Worm (Caenorhabditis elegans) whole organism, L4/young adult: ENCODE measurements around the gene kvs-2.

Experiments
- W03F9.2 ChIP-seq: fragments of 150-350 bp; optimal IDR thresholded peaks from 2 replicates; lab custom pipeline; 2014; ENCODE audit warnings: missing biosample characterization, missing genetic modification characterization
- him-1 ChIP-seq: sonication (generic microtip); optimal IDR thresholded peaks from 2 replicates; lab custom pipeline; 2016; ENCODE audit warnings: missing genotype, missing genetic modification reagents, missing genetic modification characterization, missing compliant biosample characterization

DNA sequence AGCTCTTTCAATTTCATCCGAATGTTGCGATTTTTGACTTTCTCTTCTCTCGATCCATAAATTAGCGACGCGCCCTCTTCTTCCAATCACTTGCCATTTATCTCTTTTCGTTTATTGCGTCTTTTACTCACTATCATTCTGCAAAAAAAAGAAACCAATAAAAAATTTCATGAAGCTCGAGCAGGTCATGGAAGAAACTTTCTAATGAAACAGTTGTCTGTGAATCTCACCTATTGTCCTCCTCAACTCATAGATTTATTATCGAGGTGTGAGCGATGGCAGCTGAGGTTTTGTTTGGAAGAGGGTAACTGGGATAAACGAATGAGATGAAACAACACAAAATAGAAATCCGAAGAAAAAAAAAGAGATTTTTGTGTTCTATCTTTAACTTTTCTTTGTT lies 28.4 kb downstream of the kvs-2 start:
- TF ChIP-seq W03F9.2 (tag; lab: Kevin White, UChicago) (no peak), him-1 (no peak)
